Fruit fly (Drosophila melanogaster) whole organism, embryonic: Measurements from ENCODE around the gene CG2006.

ENCODE experiments used
- Awh ChIP-seq: fragments of 200-800 bp; sonication (Bioruptor generic); IDR thresholded peaks from 2 replicates; pipeline ENCODE4, ENCODE4 v1.3.6; 2022; ENCODE audit warnings: missing biosample characterization, missing genetic modification characterization
- CG6854 ChIP-seq: fragments of 200-800 bp; sonication (Bioruptor generic); optimal IDR thresholded peaks from 3 replicates; lab custom pipeline; 2017; ENCODE audit warnings: missing biosample characterization, mild to moderate bottlenecking, missing genetic modification characterization
- CG9727 ChIP-seq: fragments of 200-800 bp; sonication (Bioruptor generic); optimal IDR thresholded peaks from 3 replicates; lab custom pipeline; 2017; ENCODE audit warnings: missing biosample characterization, mild to moderate bottlenecking, missing genetic modification characterization
- croc ChIP-seq: fragments of 200-800 bp; sonication (Bioruptor generic); conservative IDR thresholded peaks from 3 replicates; pipeline ENCODE4 v1.3.6; 2022; ENCODE audit warnings: missing biosample characterization, missing genetic modification characterization
- ftz-f1 ChIP-seq: fragments of 200-800 bp; sonication (Bioruptor generic); optimal IDR thresholded peaks from 2 replicates; lab custom pipeline; 2016; ENCODE audit warnings: missing biosample characterization, missing genetic modification characterization
- seq ChIP-seq: fragments of 200-800 bp; sonication (Bioruptor generic); IDR thresholded peaks from 2 replicates; pipeline ENCODE4 v1.3.6; 2022; ENCODE audit warnings: missing biosample characterization, missing genetic modification characterization
- sna ChIP-seq: fragments of 200-800 bp; sonication (Bioruptor generic); IDR thresholded peaks from 2 replicates; pipeline ENCODE4 v1.3.6; 2022; ENCODE audit warnings: missing biosample characterization, missing genetic modification characterization; ENCODE audit not compliant: partially characterized antibody
- so ChIP-seq: fragments of 200-800 bp; sonication (Bioruptor generic); IDR thresholded peaks from 3 replicates; pipeline ENCODE4 v1.3.6; 2022; ENCODE audit warnings: missing biosample characterization, missing genetic modification characterization
- vfl ChIP-seq: fragments of 200-800 bp; sonication (Bioruptor generic); optimal IDR thresholded peaks from 2 replicates; lab custom pipeline; 2016; ENCODE audit warnings: missing biosample characterization, missing genetic modification characterization

- TF ChIP-seq vfl (GFP tag; lab: Kevin White, UChicago) (no peak), CG9727 (GFP tag; lab: Kevin White, UChicago) (no peak), sna (GFP tag; lab: Robert Waterston, UW) (no peak), Awh (GFP tag; lab: Robert Waterston, UW) (no peak), croc (GFP tag; lab: Robert Waterston, UW) (no peak), CG6854 (GFP tag; lab: Kevin White, UChicago) (no peak), so (GFP tag; lab: Robert Waterston, UW) (no peak), seq (no peak), ftz-f1 (GFP tag; lab: Kevin White, UChicago) (no peak)
Observed at dm6 chr3R:29517923-29518322, 28.7 kb downstream of the CG2006 start.
